Fruit fly (Drosophila melanogaster) whole organism, embryonic: Measurements from ENCODE around the gene Pebp1.

Source experiments
- C15 ChIP-seq: fragments of 200-800 bp; sonication (Bioruptor generic); IDR thresholded peaks from 3 replicates; pipeline ENCODE4 v1.3.6; 2022; ENCODE audit warnings: missing biosample characterization, missing genetic modification characterization
- CG12659 ChIP-seq: fragments of 200-800 bp; sonication (Bioruptor generic); optimal IDR thresholded peaks from 3 replicates; lab custom pipeline; 2017; ENCODE audit warnings: mild to moderate bottlenecking, missing biosample characterization, missing genetic modification reagents, missing genetic modification characterization
- CG12744 ChIP-seq: fragments of 200-800 bp; sonication (Bioruptor generic); optimal IDR thresholded peaks from 2 replicates; lab custom pipeline; 2016; ENCODE audit warnings: missing biosample characterization, missing genetic modification characterization
- CG12942 ChIP-seq: fragments of 200-800 bp; sonication (Bioruptor generic); optimal IDR thresholded peaks from 3 replicates; lab custom pipeline; 2016; ENCODE audit warnings: missing biosample characterization, missing genetic modification characterization
- CG13287 ChIP-seq: fragments of 200-800 bp; sonication (Bioruptor generic); IDR thresholded peaks from 2 replicates; pipeline ENCODE4 v1.3.6; 2022; ENCODE audit warnings: missing biosample characterization, missing genetic modification characterization; ENCODE audit not compliant: partially characterized antibody
- CG15601 ChIP-seq: fragments of 200-800 bp; sonication (Bioruptor generic); optimal IDR thresholded peaks from 3 replicates; lab custom pipeline; 2019; ENCODE audit warnings: missing biosample characterization, mild to moderate bottlenecking, missing genetic modification characterization, moderate library complexity
- CG17612 ChIP-seq: fragments of 200-800 bp; sonication (Bioruptor generic); IDR thresholded peaks from 2 replicates; pipeline ENCODE4 v1.3.6; 2022; ENCODE audit warnings: missing biosample characterization, missing genetic modification characterization
- CG17802 ChIP-seq: fragments of 200-800 bp; sonication (Bioruptor generic); optimal IDR thresholded peaks from 2 replicates; lab custom pipeline; 2018; ENCODE audit warnings: missing biosample characterization, mild to moderate bottlenecking, missing genetic modification characterization, moderate library complexity
- CG2875 ChIP-seq: fragments of 200-800 bp; sonication (Bioruptor generic); optimal IDR thresholded peaks from 2 replicates; lab custom pipeline; 2017; ENCODE audit warnings: missing biosample characterization, mild to moderate bottlenecking, missing genetic modification characterization, missing genetic modification reagents
- CG33213 ChIP-seq: fragments of 200-800 bp; sonication (Bioruptor generic); optimal IDR thresholded peaks from 3 replicates; lab custom pipeline; 2016; ENCODE audit warnings: missing biosample characterization, missing genetic modification characterization
- CG3407 ChIP-seq: fragments of 200-800 bp; sonication (Bioruptor generic); optimal IDR thresholded peaks from 2 replicates; lab custom pipeline; 2018; ENCODE audit warnings: missing biosample characterization, mild to moderate bottlenecking, missing genetic modification characterization
- CG34422 ChIP-seq: fragments of 200-800 bp; sonication (Bioruptor generic); IDR thresholded peaks from 3 replicates; pipeline ENCODE4 v1.3.6; 2022; ENCODE audit warnings: missing biosample characterization, missing genetic modification characterization
- CG3995 ChIP-seq: fragments of 200-800 bp; sonication (Bioruptor generic); optimal IDR thresholded peaks from 3 replicates; lab custom pipeline; 2016; ENCODE audit warnings: missing biosample characterization, missing genetic modification characterization
- CG4328 ChIP-seq: fragments of 200-800 bp; sonication (Bioruptor generic); optimal IDR thresholded peaks from 3 replicates; lab custom pipeline; 2017; ENCODE audit warnings: missing biosample characterization, missing genetic modification reagents, missing genetic modification characterization
- CG4424 ChIP-seq: fragments of 200-800 bp; sonication (Bioruptor generic); optimal IDR thresholded peaks from 3 replicates; lab custom pipeline; 2016; ENCODE audit warnings: missing biosample characterization, missing genetic modification characterization
- CG5180 ChIP-seq: fragments of 200-800 bp; sonication (Bioruptor generic); optimal IDR thresholded peaks from 3 replicates; lab custom pipeline; 2017; ENCODE audit warnings: missing biosample characterization, missing genetic modification characterization, mild to moderate bottlenecking, moderate library complexity, missing genetic modification reagents
- CG7556 ChIP-seq: fragments of 200-800 bp; sonication (Bioruptor generic); optimal IDR thresholded peaks from 2 replicates; lab custom pipeline; 2017; ENCODE audit warnings: missing biosample characterization, mild to moderate bottlenecking, missing genetic modification characterization
- CG8388 ChIP-seq: fragments of 200-800 bp; sonication (Bioruptor generic); optimal IDR thresholded peaks from 2 replicates; lab custom pipeline; 2019; ENCODE audit warnings: missing biosample characterization, mild to moderate bottlenecking, missing genetic modification characterization, moderate library complexity
- CG9437 ChIP-seq: fragments of 200-800 bp; sonication (Bioruptor generic); optimal IDR thresholded peaks from 2 replicates; lab custom pipeline; 2018; ENCODE audit warnings: missing biosample characterization, mild to moderate bottlenecking, missing genetic modification characterization
- D ChIP-seq, 2 experiments: fragments of 200-800 bp in 1 of 2; fragments of >200 bp in 1 of 2; sonication (Bioruptor generic) in 1 of 2; optimal IDR thresholded peaks; 2 replicates in 1 of 2; 3 replicates in 1 of 2; lab custom pipeline; 2017; ENCODE audit warnings: mild to moderate bottlenecking in 1 of 2, missing biosample characterization in 1 of 2, missing genetic modification characterization in 1 of 2, missing genetic modification reagents in 1 of 2
- Ets65A ChIP-seq: fragments of 200-800 bp; sonication (Bioruptor generic); peaks from one replicate; lab custom pipeline; 2016; ENCODE audit warnings: missing biosample characterization, missing genetic modification characterization
- HHEX ChIP-seq: fragments of 200-800 bp; sonication (Bioruptor generic); optimal IDR thresholded peaks from 3 replicates; lab custom pipeline; 2017; ENCODE audit warnings: missing biosample characterization, mild to moderate bottlenecking, missing genetic modification characterization, missing genetic modification reagents
- HmgD ChIP-seq: fragments of 200-800 bp; sonication (Bioruptor generic); optimal IDR thresholded peaks from 3 replicates; lab custom pipeline; 2016; ENCODE audit warnings: missing biosample characterization, missing genetic modification characterization
- HmgZ ChIP-seq: fragments of 200-800 bp; sonication (Bioruptor generic); optimal IDR thresholded peaks from 2 replicates; lab custom pipeline; 2018; ENCODE audit warnings: missing biosample characterization, mild to moderate bottlenecking, missing genetic modification characterization
- Hmx ChIP-seq: fragments of 200-800 bp; sonication (Bioruptor generic); optimal IDR thresholded peaks from 2 replicates; lab custom pipeline; 2016; ENCODE audit warnings: missing biosample characterization, missing genetic modification characterization
- Hr39 ChIP-seq: fragments of >200 bp; optimal IDR thresholded peaks from 2 replicates; lab custom pipeline; 2017
- Hsf ChIP-seq: fragments of 200-800 bp; sonication (Bioruptor generic); optimal IDR thresholded peaks from 3 replicates; lab custom pipeline; 2016; ENCODE audit warnings: missing biosample characterization, missing genetic modification characterization
- Lim3 ChIP-seq: fragments of 200-800 bp; sonication (Bioruptor generic); IDR thresholded peaks from 2 replicates; pipeline ENCODE4 v1.3.6; 2022; ENCODE audit warnings: missing biosample characterization, missing genetic modification characterization
- Nf-YB ChIP-seq: fragments of 200-800 bp; sonication (Bioruptor generic); optimal IDR thresholded peaks from 3 replicates; lab custom pipeline; 2019; ENCODE audit warnings: missing biosample characterization, mild to moderate bottlenecking, missing genetic modification characterization, moderate library complexity
- Oli ChIP-seq: fragments of 200-800 bp; sonication (Bioruptor generic); optimal IDR thresholded peaks from 2 replicates; lab custom pipeline; 2018; ENCODE audit warnings: missing biosample characterization, mild to moderate bottlenecking, missing genetic modification characterization, moderate library complexity
- Opbp ChIP-seq: fragments of 200-800 bp; sonication (Bioruptor generic); IDR thresholded peaks from 3 replicates; pipeline ENCODE4 v1.3.6; 2022; ENCODE audit warnings: missing biosample characterization, missing genetic modification characterization; ENCODE audit not compliant: partially characterized antibody
- Pdp1 ChIP-seq, 2 experiments: fragments of 200-800 bp; sonication (Bioruptor generic); optimal IDR thresholded peaks; 3 replicates each; lab custom pipeline; 2016; ENCODE audit warnings: missing biosample characterization in 2 of 2, missing genetic modification characterization in 2 of 2, mild to moderate bottlenecking in 1 of 2, moderate library complexity in 1 of 2
- ab ChIP-seq: fragments of 200-800 bp; sonication (Bioruptor generic); optimal IDR thresholded peaks from 2 replicates; lab custom pipeline; 2016; ENCODE audit warnings: missing biosample characterization, missing genetic modification characterization
- az2 ChIP-seq: fragments of 200-800 bp; sonication (Bioruptor generic); optimal IDR thresholded peaks from 3 replicates; lab custom pipeline; 2016; ENCODE audit warnings: missing biosample characterization, missing genetic modification characterization
- bcd ChIP-seq: fragments of 200-800 bp; sonication (Bioruptor generic); optimal IDR thresholded peaks from 2 replicates; lab custom pipeline; 2017; ENCODE audit warnings: missing biosample characterization, mild to moderate bottlenecking, missing genetic modification characterization
- chm ChIP-seq: fragments of 200-800 bp; sonication (Bioruptor generic); IDR thresholded peaks from 2 replicates; pipeline ENCODE4 v1.3.6; 2022; ENCODE audit warnings: missing biosample characterization, missing genetic modification characterization
- crol ChIP-seq: fragments of 200-800 bp; sonication (Bioruptor generic); IDR thresholded peaks from 2 replicates; pipeline ENCODE4 v1.3.6; 2022; ENCODE audit warnings: missing biosample characterization, missing genetic modification characterization
- dmrt99B ChIP-seq: fragments of 200-800 bp; sonication (Bioruptor generic); optimal IDR thresholded peaks from 2 replicates; lab custom pipeline; 2018; ENCODE audit warnings: missing biosample characterization, mild to moderate bottlenecking, missing genetic modification characterization, moderate library complexity
- dpn ChIP-seq, 2 experiments: fragments of 200-800 bp; sonication (Bioruptor generic); optimal IDR thresholded peaks; 3 replicates each; lab custom pipeline; 2016; ENCODE audit warnings: missing biosample characterization in 2 of 2, missing genetic modification characterization in 2 of 2
- fd64A ChIP-seq: fragments of 200-800 bp; sonication (Bioruptor generic); optimal IDR thresholded peaks from 3 replicates; lab custom pipeline; 2018; ENCODE audit warnings: missing biosample characterization, mild to moderate bottlenecking, missing genetic modification characterization
- gsb ChIP-seq: fragments of 200-800 bp; sonication (Bioruptor generic); IDR thresholded peaks from 2 replicates; pipeline ENCODE4 v1.3.6; 2022; ENCODE audit warnings: missing biosample characterization, missing genetic modification characterization
- gsb-n ChIP-seq: fragments of 200-800 bp; sonication (Bioruptor generic); optimal IDR thresholded peaks from 3 replicates; lab custom pipeline; 2018; ENCODE audit warnings: missing biosample characterization, mild to moderate bottlenecking, missing genetic modification characterization
- ind ChIP-seq: fragments of 200-800 bp; sonication (Bioruptor generic); optimal IDR thresholded peaks from 3 replicates; lab custom pipeline; 2016; ENCODE audit warnings: missing biosample characterization, missing genetic modification characterization
- jigr1 ChIP-seq: fragments of 200-800 bp; sonication (Bioruptor generic); IDR thresholded peaks from 3 replicates; pipeline ENCODE4 v1.3.6; 2022; ENCODE audit warnings: missing biosample characterization, missing genetic modification characterization
- kay ChIP-seq: fragments of 200-800 bp; sonication (Bioruptor generic); optimal IDR thresholded peaks from 2 replicates; lab custom pipeline; 2016; ENCODE audit warnings: missing biosample characterization, missing genetic modification characterization
- lab ChIP-seq: fragments of 200-800 bp; sonication (Bioruptor generic); optimal IDR thresholded peaks from 3 replicates; lab custom pipeline; 2017; ENCODE audit warnings: missing biosample characterization, missing genetic modification characterization, mild to moderate bottlenecking, moderate library complexity, missing genetic modification reagents
- pnt ChIP-seq: fragments of 200-800 bp; sonication (Bioruptor generic); optimal IDR thresholded peaks from 3 replicates; lab custom pipeline; 2016; ENCODE audit warnings: missing biosample characterization, missing genetic modification characterization
- slp2 ChIP-seq: fragments of 200-800 bp; sonication (Bioruptor generic); optimal IDR thresholded peaks from 2 replicates; lab custom pipeline; 2016; ENCODE audit warnings: missing biosample characterization, missing genetic modification characterization
- sr ChIP-seq: fragments of 200-800 bp; sonication (Bioruptor generic); IDR thresholded peaks from 3 replicates; pipeline ENCODE4 v1.3.6; 2022; ENCODE audit warnings: missing biosample characterization, missing genetic modification characterization
- tio ChIP-seq: fragments of 200-800 bp; sonication (Bioruptor generic); optimal IDR thresholded peaks from 2 replicates; lab custom pipeline; 2017; ENCODE audit warnings: missing biosample characterization, missing genetic modification characterization, inconsistent platforms
- ttk ChIP-seq: fragments of 200-800 bp; sonication (Bioruptor generic); IDR thresholded peaks from 2 replicates; pipeline ENCODE4 v2.1.2; 2022; ENCODE audit warnings: missing biosample characterization, missing genetic modification characterization
- usp ChIP-seq: fragments of >200 bp; optimal IDR thresholded peaks from 2 replicates; lab custom pipeline; 2017; ENCODE audit warnings: missing biosample characterization, missing genetic modification characterization

Gene Pebp1

DNA sequence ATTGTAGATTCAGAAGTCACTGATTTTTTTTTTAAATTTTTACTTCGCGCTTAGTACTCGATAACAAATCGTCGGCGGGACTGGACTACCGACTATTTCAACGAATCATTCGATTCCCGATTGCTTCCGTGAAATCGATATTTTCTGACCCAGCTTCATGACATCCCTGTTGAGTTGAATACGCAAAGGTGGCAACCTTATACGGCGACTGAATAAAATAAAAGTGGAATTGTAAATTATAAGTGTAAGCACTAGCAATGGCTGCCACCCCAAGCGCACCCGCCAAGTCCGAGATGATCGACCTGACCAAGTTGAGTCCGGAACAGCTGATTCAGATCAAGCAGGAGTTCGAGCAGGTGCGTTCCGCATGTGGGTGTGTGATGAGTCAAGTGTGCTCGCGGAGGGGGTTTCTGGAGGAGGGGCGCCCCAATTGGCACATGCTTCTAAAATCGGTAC, 21.2 kb downstream of the Pebp1 start, which contains the start of gene Pfdn5 (continued):
- TF ChIP-seq CG12744 (no peak), CG4424 (GFP tag; lab: Kevin White, UChicago) (no peak), CG7556 (GFP tag; lab: Kevin White, UChicago) (no peak), kay (GFP tag; lab: Kevin White, UChicago) (peak; percentile 93), tio (no peak), usp (GFP tag; lab: Kevin White, UChicago) (no peak), jigr1 (GFP tag; lab: Robert Waterston, UW) (no peak), gsb (GFP tag; lab: Robert Waterston, UW) (no peak), CG13287 (GFP tag; lab: Robert Waterston, UW) (peak; percentile 87), az2 (GFP tag; lab: Kevin White, UChicago) (no peak), CG12942 (no peak), Ets65A (no peak), crol (peak; percentile 90), Lim3 (GFP tag; lab: Robert Waterston, UW) (no peak), pnt (GFP tag; lab: Kevin White, UChicago) (no peak), Hsf (GFP tag; lab: Kevin White, UChicago) (no peak), bcd (GFP tag; lab: Kevin White, UChicago) (no peak), D (optimal IDR thresholded peaks at IDR 0.05; lab: Kevin White, UChicago) (no peak), D (GFP tag; optimal IDR thresholded peaks at IDR 0.05; lab: Kevin White, UChicago) (no peak), CG34422 (GFP tag; lab: Robert Waterston, UW) (no peak), CG17802 (tag; lab: Kevin White, UChicago) (no peak), Opbp (GFP tag; lab: Robert Waterston, UW) (peak; percentile 83), fd64A (GFP tag; lab: Kevin White, UChicago) (no peak), CG2875 (GFP tag; lab: Kevin White, UChicago) (no peak), gsb-n (tag; lab: Kevin White, UChicago) (no peak), HHEX (GFP tag; lab: Kevin White, UChicago) (no peak), HmgD (GFP tag; lab: Kevin White, UChicago) (peak; percentile 33), chm (GFP tag; lab: Robert Waterston, UW) (no peak), CG17612 (GFP tag; lab: Robert Waterston, UW) (no peak), CG3407 (GFP tag; lab: Kevin White, UChicago) (no peak), C15 (no peak), CG15601 (tag; lab: Kevin White, UChicago) (peak; percentile 99), ttk (GFP tag; lab: Robert Waterston, UW) (no peak), CG12659 (peak; percentile 72), Hr39 (lab: Kevin White, UChicago) (no peak), CG8388 (GFP tag; lab: Kevin White, UChicago) (no peak), sr (GFP tag; lab: Robert Waterston, UW) (peak; percentile 43; the same call in 1 of the 3 replicates), CG4328 (no peak), ind (no peak), Pdp1 (GFP tag; optimal IDR thresholded peaks at IDR 0.05; lab: Kevin White, UChicago) (no peak), CG5180 (GFP tag; lab: Kevin White, UChicago) (no peak), CG9437 (no peak), ab (GFP tag; lab: Kevin White, UChicago) (no peak), dmrt99B (no peak), slp2 (no peak), Hmx (no peak), Nf-YB (no peak), Oli (tag; lab: Kevin White, UChicago) (no peak), HmgZ (tag; lab: Kevin White, UChicago) (peak; percentile 73), CG33213 (GFP tag; lab: Kevin White, UChicago) (no peak), dpn (GFP tag; optimal IDR thresholded peaks at IDR 0.05; lab: Kevin White, UChicago) (peak; percentile 13 to 18), CG3995 (GFP tag; lab: Kevin White, UChicago) (peak; percentile 48), lab (GFP tag; lab: Kevin White, UChicago) (no peak)
